Fruit fly (Drosophila melanogaster): ENCODE measurements around the gene Ugt36A1.
A peak's percentile ranks its signal among the peaks of the same experiment; 100 is the strongest.

Ugt36A1 gene

dm6 chr2L:3587286-3587685 lies 31.6 kb upstream of the Ugt36A1 start (continued):
- TF ChIP-seq vfl (GFP tag; optimal IDR thresholded peaks at IDR 0.05), result no peak
- peak; percentile 77 for TF ChIP-seq gem (tag; optimal IDR thresholded peaks at IDR 0.05)
- TF ChIP-seq slp2 (GFP tag; optimal IDR thresholded peaks at IDR 0.05), result peak; percentile 16
- peak; percentile 21 for TF ChIP-seq odd (GFP tag; optimal IDR thresholded peaks at IDR 0.05)
- TF ChIP-seq chm (GFP tag; IDR thresholded peaks at IDR 0.05), result peak; percentile 65; the same call in 1 of the 2 replicates
- TF ChIP-seq sqz (GFP tag; optimal IDR thresholded peaks at IDR 0.05), result no peak
- TF ChIP-seq CG10267 (tag; optimal IDR thresholded peaks at IDR 0.05), result peak; percentile 56
- no peak for TF ChIP-seq CG8281 (tag; optimal IDR thresholded peaks at IDR 0.05)
- no peak for TF ChIP-seq CG13296 (GFP tag; optimal IDR thresholded peaks at IDR 0.05)
- 0 out of 2 replicates have a peak, but pooled peaks have one; percentile 15 for TF ChIP-seq CG14014 (GFP tag; IDR thresholded peaks at IDR 0.05)
- TF ChIP-seq gsb-n (tag; optimal IDR thresholded peaks at IDR 0.05), result peak; percentile 33
- TF ChIP-seq CG4854 (GFP tag; optimal IDR thresholded peaks at IDR 0.05), result no peak
- no peak for TF ChIP-seq yki (optimal IDR thresholded peaks at IDR 0.05)
- TF ChIP-seq Scr (GFP tag; IDR thresholded peaks at IDR 0.05; ENCODE audit: partially characterized antibody), result no peak
- TF ChIP-seq nerfin-1 (tag; optimal IDR thresholded peaks at IDR 0.05), result no peak
- peak; percentile 54; the same call in 2 of the 3 replicates for TF ChIP-seq croc (GFP tag; conservative IDR thresholded peaks at IDR 0.05)
- TF ChIP-seq bsh (GFP tag; optimal IDR thresholded peaks at IDR 0.05), result peak in 1 of 2 experiments; percentile 80
- TF ChIP-seq CG11504 (tag; optimal IDR thresholded peaks at IDR 0.05), result peak; percentile 38
- TF ChIP-seq fu2 (GFP tag; optimal IDR thresholded peaks at IDR 0.05), result no peak
- TF ChIP-seq CG6254 (GFP tag; optimal IDR thresholded peaks at IDR 0.05), result peak; percentile 8
- peak; percentile 25 for TF ChIP-seq MTF-1 (GFP tag; optimal IDR thresholded peaks at IDR 0.05; ENCODE audit: borderline replicate concordance)
- no peak; the same call in 2 of the 3 replicates for TF ChIP-seq tgo (GFP tag; IDR thresholded peaks at IDR 0.05)
- no peak for TF ChIP-seq CG4328 (GFP tag; optimal IDR thresholded peaks at IDR 0.05)
- TF ChIP-seq zfh1 (GFP tag; IDR thresholded peaks at IDR 0.05), result peak; percentile 39; the same call in 1 of the 3 replicates
- TF ChIP-seq CG18619 (GFP tag; optimal IDR thresholded peaks at IDR 0.05), result no peak
- TF ChIP-seq kah (GFP tag; optimal IDR thresholded peaks at IDR 0.05), result no peak
- TF ChIP-seq CG13424 (tag; optimal IDR thresholded peaks at IDR 0.05), result peak; percentile 53
- peak; percentile 28; the same call in 1 of the 2 replicates for TF ChIP-seq Rfx (GFP tag; IDR thresholded peaks at IDR 0.05)
- no peak for TF ChIP-seq D19B (GFP tag; optimal IDR thresholded peaks at IDR 0.05)
- TF ChIP-seq dan (GFP tag; IDR thresholded peaks at IDR 0.05), result no peak
- TF ChIP-seq CG33557 (GFP tag; optimal IDR thresholded peaks at IDR 0.05), result peak; percentile 74
- no peak for TF ChIP-seq wek (GFP tag; optimal IDR thresholded peaks at IDR 0.05)
- TF ChIP-seq CG10462 (GFP tag; optimal IDR thresholded peaks at IDR 0.05), result no peak
- TF ChIP-seq CG18262 (tag; optimal IDR thresholded peaks at IDR 0.05), result peak; percentile 70
- TF ChIP-seq CG6854 (GFP tag; optimal IDR thresholded peaks at IDR 0.05), result no peak
- TF ChIP-seq CG17359 (tag; optimal IDR thresholded peaks at IDR 0.05), result peak; percentile 43
- TF ChIP-seq tin (GFP tag; optimal IDR thresholded peaks at IDR 0.05), result peak; percentile 56
- peak; percentile 54 for TF ChIP-seq phol (tag; optimal IDR thresholded peaks at IDR 0.05)
- peak; percentile 56 for TF ChIP-seq CG6689 (GFP tag; IDR thresholded peaks at IDR 0.05)
- TF ChIP-seq CG1647 (GFP tag; optimal IDR thresholded peaks at IDR 0.05), result no peak
- TF ChIP-seq fd96Cb (tag; optimal IDR thresholded peaks at IDR 0.05), result peak; percentile 55
- TF ChIP-seq Nf-YB (GFP tag; optimal IDR thresholded peaks at IDR 0.05), result peak; percentile 7
- TF ChIP-seq CG5180 (GFP tag; optimal IDR thresholded peaks at IDR 0.05), result no peak
- TF ChIP-seq CG2712 (tag; optimal IDR thresholded peaks at IDR 0.05), result peak; percentile 74
- TF ChIP-seq CG3726 (GFP tag; IDR thresholded peaks at IDR 0.05), result no peak
- no peak for TF ChIP-seq Kr (GFP tag; optimal IDR thresholded peaks at IDR 0.05)
- peak; percentile 47 for TF ChIP-seq CG8388 (GFP tag; optimal IDR thresholded peaks at IDR 0.05)
- TF ChIP-seq CG4424 (GFP tag; optimal IDR thresholded peaks at IDR 0.05), result peak; percentile 41
- TF ChIP-seq CG12104 (GFP tag; optimal IDR thresholded peaks at IDR 0.05), result no peak
- TF ChIP-seq slou (GFP tag; optimal IDR thresholded peaks at IDR 0.05), result no peak
